Fruit fly (Drosophila melanogaster) whole organism, embryonic: ENCODE measurements around the gene Ilp5.

Experiments used
- fd3F ChIP-seq: fragments of 200-800 bp; sonication (Bioruptor generic); optimal IDR thresholded peaks from 2 replicates; lab custom pipeline; 2018; ENCODE audit warnings: missing biosample characterization, mild to moderate bottlenecking, missing genetic modification characterization, moderate library complexity
- insv ChIP-seq, 2 experiments: fragments of 200-800 bp; sonication (Bioruptor generic); optimal IDR thresholded peaks; 3 replicates each; lab custom pipeline; 2016 to 2018; ENCODE audit warnings: missing biosample characterization in 2 of 2, missing genetic modification characterization in 2 of 2
- vfl ChIP-seq: fragments of 200-800 bp; sonication (Bioruptor generic); optimal IDR thresholded peaks from 2 replicates; lab custom pipeline; 2016; ENCODE audit warnings: missing biosample characterization, missing genetic modification characterization

DNA sequence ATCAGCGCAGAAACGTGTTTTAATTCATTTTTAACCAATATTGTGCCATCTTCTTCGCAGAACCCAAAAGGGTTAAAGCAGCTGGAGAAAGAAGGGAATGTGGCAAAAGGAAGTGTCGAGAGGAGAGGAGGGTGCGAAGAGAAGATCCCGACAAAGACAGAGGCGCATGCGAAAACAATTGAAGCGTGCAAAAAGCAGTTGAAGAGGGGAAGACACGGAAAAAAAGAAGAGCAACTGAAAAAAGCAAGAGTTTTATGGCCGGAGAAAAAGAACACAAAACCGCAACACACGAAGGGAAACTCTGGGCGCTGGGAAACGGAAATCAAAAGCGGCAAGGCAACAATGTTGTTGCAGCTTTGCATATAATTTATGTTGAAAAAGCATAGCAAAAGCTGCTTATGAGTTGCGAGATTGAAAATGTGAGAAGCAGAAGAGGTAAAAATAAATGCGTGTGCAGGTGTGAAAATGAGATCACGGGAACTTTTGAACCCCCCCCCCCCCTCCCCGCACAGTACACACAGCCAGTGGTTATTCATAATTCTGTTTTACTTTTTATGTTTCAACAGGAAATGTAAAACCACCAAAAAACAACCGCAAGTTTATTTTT lies 29.5 kb upstream of the Ilp5 start:
- no peak for TF ChIP-seq vfl (GFP tag; lab: Kevin White, UChicago)
- no peak for TF ChIP-seq insv (GFP tag; optimal IDR thresholded peaks at IDR 0.05; lab: Kevin White, UChicago)
- TF ChIP-seq fd3F (GFP tag; lab: Kevin White, UChicago) = no peak
